Fruit fly (Drosophila melanogaster): ENCODE measurements around the gene wgn.
A peak's percentile ranks its signal among the peaks of the same experiment; 100 is the strongest.

The wgn gene

dm6 chrX:18646855-18647699, 12.4 kb upstream of the wgn start, which contains the start of gene Rip11 (continued):
- TF ChIP-seq TFAM (GFP tag; optimal IDR thresholded peaks at IDR 0.05), result no peak
- TF ChIP-seq Doc3 (GFP tag; IDR thresholded peaks at IDR 0.05; ENCODE audit: partially characterized antibody), result no peak
- no peak for TF ChIP-seq CG30020 (tag; optimal IDR thresholded peaks at IDR 0.05)
- no peak for TF ChIP-seq zf30C (GFP tag; optimal IDR thresholded peaks at IDR 0.05)
- no peak for TF ChIP-seq CG10147 (GFP tag; optimal IDR thresholded peaks at IDR 0.05)
- peak; percentile 39 for TF ChIP-seq Hmr (GFP tag; optimal IDR thresholded peaks at IDR 0.05)
- peak; percentile 29 for TF ChIP-seq CTCF (GFP tag; optimal IDR thresholded peaks at IDR 0.05)
- TF ChIP-seq CG4617 (GFP tag; optimal IDR thresholded peaks at IDR 0.05; ENCODE audit: borderline replicate concordance), result peak; percentile 14
- TF ChIP-seq CG31365 (tag; optimal IDR thresholded peaks at IDR 0.05), result no peak
- TF ChIP-seq hb (GFP tag; IDR thresholded peaks at IDR 0.05; ENCODE audit: partially characterized antibody), result no peak
- TF ChIP-seq CG8089 (GFP tag; optimal IDR thresholded peaks at IDR 0.05), result peak; percentile 9
- TF ChIP-seq prd (optimal IDR thresholded peaks at IDR 0.05), result no peak
- TF ChIP-seq prd (GFP tag; IDR thresholded peaks at IDR 0.05), result 0 out of 3 replicates have a peak, but pooled peaks have one; percentile 17
- TF ChIP-seq Dek (tag; optimal IDR thresholded peaks at IDR 0.05), result no peak
- no peak for TF ChIP-seq danr (GFP tag; IDR thresholded peaks at IDR 0.05)
- no peak for TF ChIP-seq dmrt11E (tag; optimal IDR thresholded peaks at IDR 0.05)
- no peak for TF ChIP-seq CG9727 (GFP tag; optimal IDR thresholded peaks at IDR 0.05)
- TF ChIP-seq CG1647 (GFP tag; optimal IDR thresholded peaks at IDR 0.05), result no peak
- peak; percentile 0 for TF ChIP-seq CG8944 (GFP tag; optimal IDR thresholded peaks at IDR 0.05)
- peak; percentile 43; the same call in 1 of the 3 replicates for TF ChIP-seq Mrtf (GFP tag; IDR thresholded peaks at IDR 0.05)
- TF ChIP-seq emc (GFP tag; optimal IDR thresholded peaks at IDR 0.05), result no peak
- TF ChIP-seq jumu (GFP tag; optimal IDR thresholded peaks at IDR 0.05), result peak; percentile 41
- no peak for TF ChIP-seq CG6791 (GFP tag; IDR thresholded peaks at IDR 0.05; ENCODE audit: partially characterized antibody)
- peak; percentile 21; the same call in 1 of the 2 replicates for TF ChIP-seq E2f2 (GFP tag; IDR thresholded peaks at IDR 0.05)
- no peak for TF ChIP-seq CG17912 (GFP tag; optimal IDR thresholded peaks at IDR 0.05)
- no peak for TF ChIP-seq fd64A (GFP tag; optimal IDR thresholded peaks at IDR 0.05)
- peak; percentile 88 for TF ChIP-seq CG10366 (GFP tag; IDR thresholded peaks at IDR 0.05)
- TF ChIP-seq br (optimal IDR thresholded peaks at IDR 0.05), result no peak
- peak; percentile 65 for TF ChIP-seq NFAT (GFP tag; IDR thresholded peaks at IDR 0.05)
- peak in 1 of 2 experiments; percentile 64 for TF ChIP-seq bsh (GFP tag; optimal IDR thresholded peaks at IDR 0.05)
- TF ChIP-seq Asciz (GFP tag; optimal IDR thresholded peaks at IDR 0.05), result no peak
- no peak for TF ChIP-seq CG3995 (GFP tag; optimal IDR thresholded peaks at IDR 0.05)
- peak; percentile 66 for TF ChIP-seq gfzf (GFP tag; optimal IDR thresholded peaks at IDR 0.05)
- peak; percentile 4 for TF ChIP-seq odd (GFP tag; optimal IDR thresholded peaks at IDR 0.05)
- TF ChIP-seq al (GFP tag; IDR thresholded peaks at IDR 0.05), result no peak
- no peak for TF ChIP-seq CG8478 (optimal IDR thresholded peaks at IDR 0.05)
- TF ChIP-seq CG11695 (GFP tag; IDR thresholded peaks at IDR 0.05), result peak; percentile 39; the same call in 1 of the 3 replicates
- TF ChIP-seq dati (GFP tag; IDR thresholded peaks at IDR 0.05), result no peak
- peak; percentile 41 for TF ChIP-seq CG9797 (GFP tag; optimal IDR thresholded peaks at IDR 0.05)
- TF ChIP-seq CG10979 (tag; optimal IDR thresholded peaks at IDR 0.05), result no peak
- peak in 1 of 2 experiments; percentile 37 for TF ChIP-seq Pdp1 (GFP tag; optimal IDR thresholded peaks at IDR 0.05)
- TF ChIP-seq CG18476 (GFP tag; optimal IDR thresholded peaks at IDR 0.05), result no peak
- TF ChIP-seq seq (GFP tag; IDR thresholded peaks at IDR 0.05), result peak; percentile 28; the same call in 1 of the 2 replicates
- peak; percentile 16 for TF ChIP-seq kah (GFP tag; optimal IDR thresholded peaks at IDR 0.05)
- peak; percentile 36 for TF ChIP-seq pzg (GFP tag; optimal IDR thresholded peaks at IDR 0.05)
- 0 out of 2 replicates have a peak, but pooled peaks have one; percentile 11 for TF ChIP-seq CG32767 (GFP tag; IDR thresholded peaks at IDR 0.05)
- TF ChIP-seq CG30431 (GFP tag; optimal IDR thresholded peaks at IDR 0.05), result no peak
- TF ChIP-seq slou (GFP tag; optimal IDR thresholded peaks at IDR 0.05), result no peak
- no peak for TF ChIP-seq Dll (GFP tag; IDR thresholded peaks at IDR 0.05; ENCODE audit: partially characterized antibody)
- TF ChIP-seq tx (GFP tag; optimal IDR thresholded peaks at IDR 0.05), result no peak
